Fruit fly (Drosophila melanogaster) whole organism, prepupa: ENCODE results near the gene dpr10.
A peak's percentile ranks its signal among the peaks of the same experiment; 100 is the strongest.

ENCODE experiments used
- Blimp-1 ChIP-seq: fragments of 200-800 bp; sonication (Bioruptor generic); optimal IDR thresholded peaks from 3 replicates; lab custom pipeline; 2017; ENCODE audit warnings: missing biosample characterization, missing genetic modification characterization, mild to moderate bottlenecking, moderate library complexity, missing genetic modification reagents
- CG10631 ChIP-seq: fragments of 200-800 bp; sonication (Bioruptor generic); optimal IDR thresholded peaks from 2 replicates; lab custom pipeline; 2016; ENCODE audit warnings: missing biosample characterization, missing genetic modification characterization
- CG10669 ChIP-seq: fragments of 200-800 bp; sonication (Bioruptor generic); optimal IDR thresholded peaks from 3 replicates; lab custom pipeline; 2018; ENCODE audit warnings: missing biosample characterization, mild to moderate bottlenecking, missing genetic modification characterization, moderate library complexity
- CG11294 ChIP-seq: fragments of 200-800 bp; sonication (Bioruptor generic); IDR thresholded peaks from 2 replicates; pipeline ENCODE4 v1.3.6; 2022; ENCODE audit warnings: missing biosample characterization, missing genetic modification characterization
- CG11902 ChIP-seq: fragments of 200-800 bp; sonication (Bioruptor generic); optimal IDR thresholded peaks from 3 replicates; lab custom pipeline; 2016; ENCODE audit warnings: missing biosample characterization, missing genetic modification characterization
- CG15336 ChIP-seq: fragments of 200-800 bp; sonication (Bioruptor generic); IDR thresholded peaks from 2 replicates; pipeline ENCODE4 v1.3.6; 2022; ENCODE audit warnings: missing biosample characterization, missing genetic modification characterization
- CG1621 ChIP-seq: fragments of 200-800 bp; sonication (Bioruptor generic); optimal IDR thresholded peaks from 3 replicates; lab custom pipeline; 2018; ENCODE audit warnings: missing biosample characterization, mild to moderate bottlenecking, missing genetic modification characterization
- CG16779 ChIP-seq: fragments of 200-800 bp; sonication (Bioruptor generic); optimal IDR thresholded peaks from 3 replicates; lab custom pipeline; 2017; ENCODE audit warnings: missing biosample characterization, mild to moderate bottlenecking, missing genetic modification characterization
- CG3032 ChIP-seq: fragments of 200-800 bp; optimal IDR thresholded peaks from 2 replicates; lab custom pipeline; 2019; ENCODE audit warnings: missing biosample characterization, mild to moderate bottlenecking, missing genetic modification characterization, moderate library complexity
- CG31627 ChIP-seq: fragments of 200-800 bp; sonication (Bioruptor generic); optimal IDR thresholded peaks from 3 replicates; lab custom pipeline; 2016; ENCODE audit warnings: missing biosample characterization, missing genetic modification characterization
- CG32006 ChIP-seq: fragments of 200-800 bp; sonication (Bioruptor generic); optimal IDR thresholded peaks from 3 replicates; lab custom pipeline; 2017; ENCODE audit warnings: missing biosample characterization, mild to moderate bottlenecking, missing genetic modification characterization
- CG34406 ChIP-seq: fragments of 200-800 bp; sonication (Bioruptor generic); optimal IDR thresholded peaks from 3 replicates; lab custom pipeline; 2016; ENCODE audit warnings: missing biosample characterization, missing genetic modification characterization
- CG4318 ChIP-seq: fragments of 200-800 bp; sonication (Bioruptor generic); optimal IDR thresholded peaks from 3 replicates; lab custom pipeline; 2017; ENCODE audit warnings: missing biosample characterization, mild to moderate bottlenecking, missing genetic modification characterization
- CG6163 ChIP-seq: fragments of 200-800 bp; sonication (Bioruptor generic); IDR thresholded peaks from 3 replicates; pipeline ENCODE4 v1.3.6; 2022; ENCODE audit warnings: missing biosample characterization, missing genetic modification characterization
- CG6276 ChIP-seq: fragments of 200-800 bp; sonication (Bioruptor generic); optimal IDR thresholded peaks from 2 replicates; lab custom pipeline; 2017; ENCODE audit warnings: missing biosample characterization, mild to moderate bottlenecking, missing genetic modification characterization
- CG6792 ChIP-seq: fragments of 200-800 bp; sonication (Bioruptor generic); optimal IDR thresholded peaks from 3 replicates; lab custom pipeline; 2016; ENCODE audit warnings: missing biosample characterization, missing genetic modification characterization
- CG6808 ChIP-seq: fragments of 200-800 bp; sonication (Bioruptor generic); optimal IDR thresholded peaks from 3 replicates; lab custom pipeline; 2017; ENCODE audit warnings: missing biosample characterization, missing genetic modification characterization, mild to moderate bottlenecking, moderate library complexity, missing genetic modification reagents
- CG7368 ChIP-seq: fragments of 200-800 bp; sonication (Bioruptor generic); optimal IDR thresholded peaks from 3 replicates; lab custom pipeline; 2016; ENCODE audit warnings: missing biosample characterization, missing genetic modification characterization
- CG8319 ChIP-seq: fragments of 200-800 bp; sonication (Bioruptor generic); optimal IDR thresholded peaks from 3 replicates; lab custom pipeline; 2016; ENCODE audit warnings: missing biosample characterization, missing genetic modification characterization
- CG8632 ChIP-seq: fragments of 200-800 bp; sonication (Bioruptor generic); optimal IDR thresholded peaks from 3 replicates; lab custom pipeline; 2016; ENCODE audit warnings: missing biosample characterization, missing genetic modification characterization
- Eip78C ChIP-seq: fragments of 200-800 bp; sonication (Bioruptor generic); peaks from one replicate; lab custom pipeline; 2016; ENCODE audit warnings: missing biosample characterization, missing genetic modification characterization
- Ets21C ChIP-seq: fragments of 200-800 bp; sonication (Bioruptor generic); optimal IDR thresholded peaks from 3 replicates; lab custom pipeline; 2016; ENCODE audit warnings: missing biosample characterization, missing genetic modification characterization
- Ets96B ChIP-seq: fragments of 200-800 bp; optimal IDR thresholded peaks from 2 replicates; lab custom pipeline; 2019; ENCODE audit warnings: missing biosample characterization, mild to moderate bottlenecking, missing genetic modification characterization, moderate library complexity
- Gug ChIP-seq: fragments of 200-800 bp; sonication (Bioruptor generic); IDR thresholded peaks from 2 replicates; pipeline ENCODE4 v1.3.6; 2022; ENCODE audit warnings: missing biosample characterization, missing genetic modification characterization
- Hr38 ChIP-seq: sonication (Bioruptor generic); optimal IDR thresholded peaks from 2 replicates; lab custom pipeline; 2016; ENCODE audit warnings: missing biosample characterization, missing genetic modification characterization
- Hr39 ChIP-seq: fragments of 200-800 bp; sonication (Bioruptor generic); optimal IDR thresholded peaks from 2 replicates; lab custom pipeline; 2016; ENCODE audit warnings: missing biosample characterization, missing genetic modification characterization
- Hr4 ChIP-seq: fragments of 200-800 bp; sonication (Bioruptor generic); optimal IDR thresholded peaks from 3 replicates; lab custom pipeline; 2016; ENCODE audit warnings: missing biosample characterization, missing genetic modification characterization
- Lpt ChIP-seq: fragments of 200-800 bp; sonication (Bioruptor generic); optimal IDR thresholded peaks from 3 replicates; lab custom pipeline; 2016; ENCODE audit warnings: missing biosample characterization, missing genetic modification characterization
- Met ChIP-seq: fragments of 200-800 bp; sonication (Bioruptor generic); optimal IDR thresholded peaks from 3 replicates; lab custom pipeline; 2016; ENCODE audit warnings: missing biosample characterization, missing genetic modification characterization
- Smox ChIP-seq: fragments of 200-800 bp; sonication (Bioruptor generic); optimal IDR thresholded peaks from 3 replicates; lab custom pipeline; 2016; ENCODE audit warnings: missing biosample characterization, missing genetic modification characterization
- Sox102F ChIP-seq: fragments of 200-800 bp; sonication (Bioruptor generic); optimal IDR thresholded peaks from 2 replicates; lab custom pipeline; 2016; ENCODE audit warnings: missing biosample characterization, mild to moderate bottlenecking, missing genetic modification characterization
- Sox14 ChIP-seq: fragments of 200-800 bp; sonication (Bioruptor generic); optimal IDR thresholded peaks from 3 replicates; lab custom pipeline; 2016; ENCODE audit warnings: missing biosample characterization, missing genetic modification characterization
- achi ChIP-seq: fragments of 200-800 bp; sonication (Bioruptor generic); optimal IDR thresholded peaks from 3 replicates; lab custom pipeline; 2016; ENCODE audit warnings: missing biosample characterization, missing genetic modification characterization
- acj6 ChIP-seq: fragments of 200-800 bp; sonication (Bioruptor generic); optimal IDR thresholded peaks from 3 replicates; lab custom pipeline; 2016; ENCODE audit warnings: missing biosample characterization, missing genetic modification characterization
- cyc ChIP-seq: fragments of 200-800 bp; sonication (Bioruptor generic); optimal IDR thresholded peaks from 3 replicates; lab custom pipeline; 2016; ENCODE audit warnings: missing biosample characterization, missing genetic modification characterization
- dac ChIP-seq: fragments of 200-800 bp; sonication (Bioruptor generic); optimal IDR thresholded peaks from 2 replicates; lab custom pipeline; 2017; ENCODE audit warnings: missing biosample characterization, mild to moderate bottlenecking, missing genetic modification characterization
- dsx ChIP-seq: fragments of 200-800 bp; optimal IDR thresholded peaks from 3 replicates; lab custom pipeline; 2019; ENCODE audit warnings: missing biosample characterization, mild to moderate bottlenecking, missing genetic modification characterization, moderate library complexity; ENCODE audit not compliant: poor library complexity, severe bottlenecking
- eg ChIP-seq: fragments of 200-800 bp; sonication (Bioruptor generic); IDR thresholded peaks from 3 replicates; pipeline ENCODE4 v1.3.6; 2022; ENCODE audit warnings: missing biosample characterization, missing genetic modification characterization
- esn ChIP-seq: fragments of 200-800 bp; sonication (Bioruptor generic); optimal IDR thresholded peaks from 2 replicates; lab custom pipeline; 2016; ENCODE audit warnings: missing biosample characterization, mild to moderate bottlenecking, missing genetic modification characterization, moderate library complexity
- fd59A ChIP-seq: fragments of 200-800 bp; sonication (Bioruptor generic); optimal IDR thresholded peaks from 2 replicates; lab custom pipeline; 2017; ENCODE audit warnings: missing biosample characterization, mild to moderate bottlenecking, missing genetic modification characterization, missing genetic modification reagents
- fd85E ChIP-seq: fragments of 200-800 bp; sonication (Bioruptor generic); optimal IDR thresholded peaks from 3 replicates; lab custom pipeline; 2016; ENCODE audit warnings: missing biosample characterization, missing genetic modification characterization
- fkh ChIP-seq: fragments of 200-800 bp; sonication (Bioruptor generic); optimal IDR thresholded peaks from 3 replicates; lab custom pipeline; 2017; ENCODE audit warnings: missing biosample characterization, mild to moderate bottlenecking, missing genetic modification characterization, moderate library complexity
- lz ChIP-seq: fragments of 200-800 bp; sonication (Bioruptor generic); optimal IDR thresholded peaks from 3 replicates; lab custom pipeline; 2016; ENCODE audit warnings: missing biosample characterization, missing genetic modification characterization
- net ChIP-seq: fragments of 200-800 bp; sonication (Bioruptor generic); optimal IDR thresholded peaks from 3 replicates; lab custom pipeline; 2016; ENCODE audit warnings: missing biosample characterization, missing genetic modification characterization
- pdm3 ChIP-seq: fragments of 200-800 bp; sonication (Bioruptor generic); optimal IDR thresholded peaks from 3 replicates; lab custom pipeline; 2016; ENCODE audit warnings: missing biosample characterization, missing genetic modification characterization
- salr ChIP-seq, 2 experiments: fragments of 200-800 bp; sonication (Bioruptor generic); optimal IDR thresholded peaks; 3 replicates each; lab custom pipeline; 2016 to 2018; ENCODE audit warnings: missing biosample characterization in 2 of 2, missing genetic modification characterization in 2 of 2, mild to moderate bottlenecking in 1 of 2
- spab ChIP-seq: fragments of 200-800 bp; sonication (Bioruptor generic); optimal IDR thresholded peaks from 2 replicates; lab custom pipeline; 2017; ENCODE audit warnings: missing biosample characterization, mild to moderate bottlenecking, missing genetic modification characterization, missing genetic modification reagents
- ss ChIP-seq, 2 experiments: fragments of 200-800 bp; sonication (Bioruptor generic); optimal IDR thresholded peaks; 2 replicates in 1 of 2; 3 replicates in 1 of 2; lab custom pipeline; 2017 to 2018; ENCODE audit warnings: mild to moderate bottlenecking in 2 of 2, missing biosample characterization in 2 of 2, missing genetic modification characterization in 2 of 2, moderate library complexity in 1 of 2
- svp ChIP-seq: fragments of 200-800 bp; sonication (Bioruptor generic); peaks from one replicate; lab custom pipeline; 2016; ENCODE audit warnings: missing biosample characterization, missing genetic modification characterization
- topi ChIP-seq: fragments of 200-800 bp; sonication (Bioruptor generic); optimal IDR thresholded peaks from 3 replicates; lab custom pipeline; 2016; ENCODE audit warnings: missing biosample characterization, missing genetic modification characterization
- vri ChIP-seq: fragments of 200-800 bp; sonication (Bioruptor generic); optimal IDR thresholded peaks from 3 replicates; lab custom pipeline; 2016; ENCODE audit warnings: missing biosample characterization, mild to moderate bottlenecking, missing genetic modification characterization

dpr10 gene

dm6 chr3L:10206226-10206968, 20.5 kb upstream of the dpr10 start:
- TF ChIP-seq esn = no peak
- peak; percentile 29 for TF ChIP-seq CG11902 (GFP tag; lab: Kevin White, UChicago)
- TF ChIP-seq CG11294 = no peak
- peak; percentile 54 for TF ChIP-seq CG34406 (GFP tag; lab: Kevin White, UChicago)
- no peak for TF ChIP-seq vri (GFP tag; lab: Kevin White, UChicago)
- peak in 1 of 2 experiments; percentile 33 for TF ChIP-seq salr (GFP tag; optimal IDR thresholded peaks at IDR 0.05; lab: Kevin White, UChicago)
- peak; percentile 46 for TF ChIP-seq pdm3 (GFP tag; lab: Kevin White, UChicago)
- no peak for TF ChIP-seq fd59A (GFP tag; lab: Kevin White, UChicago)
- peak; percentile 80 for TF ChIP-seq CG32006
- TF ChIP-seq CG1621 (tag; lab: Kevin White, UChicago) = no peak
- TF ChIP-seq CG16779 (tag; lab: Kevin White, UChicago) = no peak
- TF ChIP-seq fd85E (GFP tag; lab: Kevin White, UChicago) = no peak
- no peak for TF ChIP-seq Gug (GFP tag; lab: Robert Waterston, UW)
- peak; percentile 27 for TF ChIP-seq Met (GFP tag; lab: Kevin White, UChicago)
- TF ChIP-seq CG31627 (GFP tag; lab: Kevin White, UChicago) = no peak
- TF ChIP-seq Sox14 (GFP tag; lab: Kevin White, UChicago) = no peak
- TF ChIP-seq fkh (GFP tag; lab: Kevin White, UChicago) = peak; percentile 24
- TF ChIP-seq CG4318 (GFP tag; lab: Kevin White, UChicago) = peak; percentile 41
- TF ChIP-seq dsx (GFP tag; lab: Kevin White, UChicago) = no peak
- peak; percentile 18 for TF ChIP-seq net (GFP tag; lab: Kevin White, UChicago)
- TF ChIP-seq CG6276 = peak; percentile 24
- TF ChIP-seq Ets96B (tag; lab: Kevin White, UChicago) = no peak
- TF ChIP-seq Eip78C (GFP tag; lab: Kevin White, UChicago) = peak; percentile 91
- TF ChIP-seq achi (GFP tag; lab: Kevin White, UChicago) = peak; percentile 29
- 0 out of 3 replicates have a peak, but pooled peaks have one; percentile 6 for TF ChIP-seq CG6163 (GFP tag; lab: Robert Waterston, UW)
- peak; percentile 28 for TF ChIP-seq svp (GFP tag; lab: Kevin White, UChicago)
- TF ChIP-seq dac = no peak
- peak; percentile 31 for TF ChIP-seq topi (GFP tag; lab: Kevin White, UChicago)
- TF ChIP-seq Ets21C (GFP tag; lab: Kevin White, UChicago) = no peak
- peak; percentile 70 for TF ChIP-seq Hr4 (GFP tag; lab: Kevin White, UChicago)
- TF ChIP-seq Sox102F = no peak
- peak; percentile 18 for TF ChIP-seq CG10631
- TF ChIP-seq CG6792 (GFP tag; lab: Kevin White, UChicago) = peak; percentile 33
- TF ChIP-seq acj6 = peak; percentile 32
- TF ChIP-seq Hr39 = no peak
- peak; percentile 31 for TF ChIP-seq Smox (GFP tag; lab: Kevin White, UChicago)
- TF ChIP-seq Blimp-1 = peak; percentile 84
- TF ChIP-seq Hr38 (GFP tag; lab: Kevin White, UChicago) = no peak
- no peak for TF ChIP-seq spab (GFP tag; lab: Kevin White, UChicago)
- peak; percentile 27 for TF ChIP-seq CG8632 (GFP tag; lab: Kevin White, UChicago)
- TF ChIP-seq CG7368 (GFP tag; lab: Kevin White, UChicago) = no peak
- TF ChIP-seq cyc = no peak
- no peak for TF ChIP-seq lz
- no peak for TF ChIP-seq CG3032 (tag; lab: Kevin White, UChicago)
- no peak for TF ChIP-seq CG10669 (GFP tag; lab: Kevin White, UChicago)
- no peak for TF ChIP-seq ss (GFP tag; optimal IDR thresholded peaks at IDR 0.05; lab: Kevin White, UChicago)
- TF ChIP-seq CG8319 = peak; percentile 10
- no peak for TF ChIP-seq CG6808 (GFP tag; lab: Kevin White, UChicago)
- TF ChIP-seq CG15336 (GFP tag; lab: Robert Waterston, UW) = peak; percentile 58
- TF ChIP-seq eg (GFP tag; lab: Robert Waterston, UW) = peak; percentile 31; the same call in 1 of the 3 replicates
- peak; percentile 31 for TF ChIP-seq Lpt
